Fruit fly (Drosophila melanogaster): ENCODE measurements around the gene CG42324.

Gene CG42324

dm6 chr3L:3544221-3544620 lies 72.0 kb downstream of the CG42324 start (continued):
- TF ChIP-seq acj6 (GFP tag; optimal IDR thresholded peaks at IDR 0.05) (peak; percentile 43), Eip78C (GFP tag) (peak; percentile 84), net (GFP tag; optimal IDR thresholded peaks at IDR 0.05) (no peak), Sox102F (GFP tag; optimal IDR thresholded peaks at IDR 0.05) (peak; percentile 51), CG8319 (GFP tag; optimal IDR thresholded peaks at IDR 0.05) (no peak), fd85E (GFP tag; optimal IDR thresholded peaks at IDR 0.05) (no peak), salr (GFP tag; optimal IDR thresholded peaks at IDR 0.05) (no peak), CG8119 (GFP tag; IDR thresholded peaks at IDR 0.05) (no peak), CG6808 (GFP tag; optimal IDR thresholded peaks at IDR 0.05) (no peak), CG9139 (GFP tag; optimal IDR thresholded peaks at IDR 0.05) (no peak), Smox (GFP tag; optimal IDR thresholded peaks at IDR 0.05) (peak; percentile 56), CG3919 (GFP tag; optimal IDR thresholded peaks at IDR 0.05) (no peak), CG32006 (GFP tag; optimal IDR thresholded peaks at IDR 0.05) (peak; percentile 27), CG6163 (GFP tag; IDR thresholded peaks at IDR 0.05) (no peak), CG8632 (GFP tag; optimal IDR thresholded peaks at IDR 0.05) (peak; percentile 19), pdm3 (GFP tag; optimal IDR thresholded peaks at IDR 0.05) (peak; percentile 45), CG6792 (GFP tag; optimal IDR thresholded peaks at IDR 0.05) (no peak), Gug (GFP tag; IDR thresholded peaks at IDR 0.05) (no peak), achi (GFP tag; optimal IDR thresholded peaks at IDR 0.05) (peak; percentile 19), svp (GFP tag) (peak; percentile 87), fkh (GFP tag; optimal IDR thresholded peaks at IDR 0.05) (peak; percentile 62), eg (GFP tag; IDR thresholded peaks at IDR 0.05) (no peak), CG3032 (tag; optimal IDR thresholded peaks at IDR 0.05) (no peak), esn (GFP tag; optimal IDR thresholded peaks at IDR 0.05) (peak; percentile 66), Hr39 (GFP tag; optimal IDR thresholded peaks at IDR 0.05) (peak; percentile 63), dsx (GFP tag; optimal IDR thresholded peaks at IDR 0.05; ENCODE audit: poor library complexity, severe bottlenecking) (no peak), dac (GFP tag; optimal IDR thresholded peaks at IDR 0.05) (no peak), Met (GFP tag; optimal IDR thresholded peaks at IDR 0.05) (peak; percentile 66), Eip75B (GFP tag; optimal IDR thresholded peaks at IDR 0.05) (no peak), CG10669 (GFP tag; optimal IDR thresholded peaks at IDR 0.05) (no peak), CG1621 (tag; optimal IDR thresholded peaks at IDR 0.05) (no peak), CG7368 (GFP tag; optimal IDR thresholded peaks at IDR 0.05) (no peak), CG10631 (GFP tag; optimal IDR thresholded peaks at IDR 0.05) (no peak), CG6276 (GFP tag; optimal IDR thresholded peaks at IDR 0.05) (no peak)

dm6 chr3L:3544930-3545329 lies 72.7 kb downstream of the CG42324 start:
- TF ChIP-seq lz (GFP tag; optimal IDR thresholded peaks at IDR 0.05) (no peak), Sox14 (GFP tag; optimal IDR thresholded peaks at IDR 0.05) (no peak), Eip75B (GFP tag; optimal IDR thresholded peaks at IDR 0.05) (peak; percentile 12)

- no peak for TF ChIP-seq dsx (GFP tag; optimal IDR thresholded peaks at IDR 0.05; ENCODE audit: poor library complexity, severe bottlenecking)
- TF ChIP-seq svp (GFP tag): peak; percentile 79
Measured at dm6 chr3L:3547113-3547512, 74.9 kb downstream of the CG42324 start.

- TF ChIP-seq CG34406 (GFP tag; optimal IDR thresholded peaks at IDR 0.05): no peak
- TF ChIP-seq CG6163 (GFP tag; IDR thresholded peaks at IDR 0.05): peak; percentile 6; the same call in 1 of the 3 replicates
- peak; percentile 34; the same call in 1 of the 2 replicates for TF ChIP-seq CG11294 (GFP tag; IDR thresholded peaks at IDR 0.05)
- 0 out of 3 replicates have a peak, but pooled peaks have one; percentile 20 for TF ChIP-seq CG8119 (GFP tag; IDR thresholded peaks at IDR 0.05)
- peak; percentile 35 for TF ChIP-seq svp (GFP tag)
- peak; percentile 38 for TF ChIP-seq CG6276 (GFP tag; optimal IDR thresholded peaks at IDR 0.05)
- TF ChIP-seq CG10669 (GFP tag; optimal IDR thresholded peaks at IDR 0.05): no peak
- peak; percentile 68 for TF ChIP-seq eg (GFP tag; IDR thresholded peaks at IDR 0.05)
- TF ChIP-seq Gug (GFP tag; IDR thresholded peaks at IDR 0.05): 0 out of 2 replicates have a peak, but pooled peaks have one; percentile 21
- TF ChIP-seq CG15336 (GFP tag; IDR thresholded peaks at IDR 0.05): peak; percentile 36; the same call in 1 of the 2 replicates
- TF ChIP-seq achi (GFP tag; optimal IDR thresholded peaks at IDR 0.05): no peak
Measured at dm6 chr3L:3549468-3549867, 77.2 kb downstream of the CG42324 start.
